Worm (Caenorhabditis elegans): ENCODE results near the gene srg-67.

srg-67 gene

DNA sequence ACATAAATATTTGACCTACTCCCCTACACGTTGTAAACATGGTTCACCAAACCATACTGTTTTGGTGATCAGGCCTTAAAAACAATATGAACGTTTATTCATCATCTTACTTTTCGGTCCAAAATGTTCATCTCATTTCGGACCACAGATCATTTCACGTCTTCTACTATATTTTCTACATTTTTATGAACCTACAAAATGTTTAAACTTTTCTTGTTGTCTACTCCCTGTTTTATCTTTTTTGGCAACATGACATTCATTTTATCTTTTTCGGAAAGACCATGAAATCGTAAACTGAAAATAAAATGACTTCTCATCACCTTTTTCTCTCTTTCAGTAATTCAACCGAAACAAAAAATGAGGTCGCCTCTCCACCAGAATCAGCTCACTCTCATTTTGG is 34.9 kb downstream of the srg-67 start, which contains the start of gene rhr-1:
TSS of gene rhr-1 (plus strand) at position 301 of the 400 bp plus-strand sequence.
- TF ChIP-seq dao-5 (tag; optimal IDR thresholded peaks at IDR 0.05): no peak
- no peak for TF ChIP-seq him-1 (tag; optimal IDR thresholded peaks at IDR 0.05)
- TF ChIP-seq W03F9.2 (tag; optimal IDR thresholded peaks at IDR 0.05): no peak

DNA sequence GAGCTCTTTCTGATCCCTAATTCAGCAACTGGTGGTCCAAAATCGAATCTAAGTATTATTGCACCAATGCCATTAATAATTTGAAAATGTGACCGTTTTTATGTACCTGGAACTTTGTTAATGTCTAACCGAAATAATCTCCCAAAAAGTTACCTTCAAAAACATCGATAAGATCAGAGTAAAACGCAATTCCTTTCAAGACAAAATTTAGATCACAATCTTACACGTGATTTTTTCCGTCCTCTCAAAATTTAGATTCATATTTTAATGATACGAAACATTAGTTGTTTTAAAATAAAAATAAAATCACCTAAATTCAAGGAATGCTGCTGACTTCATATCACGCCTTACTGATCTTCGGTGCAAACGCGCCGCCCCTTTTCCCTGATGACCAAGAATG is 36.5 kb downstream of the srg-67 start:
- TF ChIP-seq him-1 (tag; optimal IDR thresholded peaks at IDR 0.05) (no peak), dao-5 (tag; optimal IDR thresholded peaks at IDR 0.05) (no peak), W03F9.2 (tag; optimal IDR thresholded peaks at IDR 0.05) (no peak)

DNA sequence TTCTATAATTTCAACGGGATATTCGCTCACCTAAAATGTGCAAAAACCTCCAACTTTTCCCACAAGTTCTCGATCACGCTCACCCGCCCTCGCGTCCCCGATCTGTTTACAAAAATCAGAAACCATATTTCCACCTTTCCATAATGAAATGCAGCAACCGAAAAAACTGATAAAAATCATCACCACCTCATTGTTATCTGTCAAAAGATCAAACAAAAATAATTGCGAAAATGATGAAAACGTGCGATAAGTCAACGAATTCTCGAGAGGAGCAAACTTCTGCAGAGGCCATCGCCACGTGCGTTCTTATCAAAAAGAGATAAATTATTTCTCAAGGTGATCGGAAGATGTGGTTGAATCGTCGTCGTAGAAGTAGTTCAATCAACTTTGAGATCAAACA is 37.8 kb downstream of the srg-67 start:
- no peak for TF ChIP-seq him-1 (tag; optimal IDR thresholded peaks at IDR 0.05)

DNA sequence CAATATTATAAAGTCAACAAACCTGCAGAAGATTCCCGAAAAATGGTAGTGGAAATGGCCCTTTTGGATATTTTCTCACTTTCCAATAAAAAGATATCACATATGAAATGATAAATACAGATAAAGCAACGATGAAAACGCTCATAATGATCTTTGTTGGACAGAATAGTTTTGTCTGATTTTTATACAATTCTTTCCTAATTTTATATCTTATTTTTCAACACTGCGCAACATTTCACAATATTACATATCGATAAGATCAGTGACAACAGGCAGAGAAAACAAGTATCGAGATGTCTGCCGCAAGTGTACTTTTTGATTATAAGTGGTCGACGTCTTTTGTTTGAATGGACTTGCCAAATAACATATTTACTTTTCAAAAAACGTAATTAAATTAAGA is 39.7 kb downstream of the srg-67 start, which contains the start of gene cyp-14A5:
TSS of gene cyp-14A5 (minus strand) at position 163 of the 400 bp plus-strand sequence.
- TF ChIP-seq dao-5 (tag; optimal IDR thresholded peaks at IDR 0.05): no peak
- TF ChIP-seq him-1 (tag; optimal IDR thresholded peaks at IDR 0.05): no peak
- no peak for TF ChIP-seq W03F9.2 (tag; optimal IDR thresholded peaks at IDR 0.05)

DNA sequence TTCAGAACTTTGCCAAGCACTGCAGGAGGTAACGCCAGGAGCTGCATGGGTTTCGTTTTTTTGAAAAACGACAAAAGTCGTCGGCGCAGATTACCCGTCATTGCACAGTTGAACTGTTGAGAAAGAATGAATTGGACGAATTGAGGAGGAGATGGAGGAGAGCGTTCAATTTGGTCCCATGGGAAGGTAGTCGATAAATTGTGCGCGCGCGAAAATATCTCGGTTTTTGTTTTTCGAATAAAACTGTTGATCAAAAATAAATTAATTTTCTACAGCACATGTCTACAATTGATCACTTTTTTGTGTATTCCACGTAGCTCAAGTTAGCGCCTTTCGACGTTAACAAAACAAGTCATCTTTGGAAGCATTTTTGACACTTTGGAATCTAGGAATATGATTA is 42.9 kb downstream of the srg-67 start, which contains the start of gene F08F3.6:
TSS of gene F08F3.6 (minus strand) at position 153 of the 400 bp plus-strand sequence.
- TF ChIP-seq W03F9.2 (tag; optimal IDR thresholded peaks at IDR 0.05) (no peak), dao-5 (tag; optimal IDR thresholded peaks at IDR 0.05) (no peak), him-1 (tag; optimal IDR thresholded peaks at IDR 0.05) (no peak)

DNA sequence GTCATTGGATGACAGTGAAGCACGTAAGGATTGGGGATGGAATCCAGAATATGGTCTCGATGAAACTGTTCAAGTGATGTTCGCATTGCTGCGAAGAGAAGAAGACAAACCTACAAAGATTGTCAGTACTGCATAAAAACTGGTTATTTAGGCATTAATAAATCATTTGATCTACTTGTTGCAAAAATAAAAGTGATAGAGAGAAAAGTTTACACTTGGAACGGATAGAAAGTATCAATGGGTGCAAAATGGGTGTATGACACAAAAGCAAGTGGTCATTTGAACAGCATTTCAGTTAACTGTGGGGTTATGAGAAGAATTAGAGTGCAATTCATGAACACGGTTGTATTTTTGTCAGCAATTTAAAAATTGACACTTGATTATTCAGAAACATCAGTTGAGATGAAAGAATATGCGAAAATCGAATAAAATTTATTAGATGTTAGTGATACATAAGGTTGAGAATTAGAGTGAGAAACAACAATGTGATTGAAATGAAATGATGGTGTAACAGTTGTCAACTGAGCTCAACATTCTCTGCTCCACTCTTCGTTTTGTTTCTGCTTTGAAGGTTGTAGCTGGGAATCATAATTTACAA is 49.9 kb downstream of the srg-67 start, which contains the start of gene F08F3.10:
TSS of gene F08F3.10 (plus strand) at position 548 of the 598 bp plus-strand sequence.
- TF ChIP-seq dao-5 (tag; optimal IDR thresholded peaks at IDR 0.05) (no peak), him-1 (tag; optimal IDR thresholded peaks at IDR 0.05) (no peak), W03F9.2 (tag; optimal IDR thresholded peaks at IDR 0.05) (no peak)
